Worm (Caenorhabditis elegans): ENCODE data around the gene K02D10.1.

Gene K02D10.1

ce11 chrIII:8772428-8773027, 3.2 kb downstream of the K02D10.1 start:
- TF ChIP-seq ceh-58 (GFP tag; IDR thresholded peaks at IDR 0.05) (no peak), nhr-120 (GFP tag; IDR thresholded peaks at IDR 0.05) (no peak), dpff-1 (tag; optimal IDR thresholded peaks at IDR 0.05) (no peak), nfya-2 (GFP tag; IDR thresholded peaks at IDR 0.05) (no peak), pbrm-1 (GFP tag; IDR thresholded peaks at IDR 0.05) (no peak), ZK185.1 (tag; optimal IDR thresholded peaks at IDR 0.05; ENCODE audit: poor library complexity, severe bottlenecking) (no peak), nhr-80 (tag; optimal IDR thresholded peaks at IDR 0.05) (peak; percentile 57), sea-2 (GFP tag; IDR thresholded peaks at IDR 0.05) (no peak), hsf-1 (GFP tag; IDR thresholded peaks at IDR 0.05) (no peak), F52B5.7 (tag; optimal IDR thresholded peaks at IDR 0.05) (no peak), hmg-20 (GFP tag; IDR thresholded peaks at IDR 0.05) (no peak), ztf-22 (GFP tag; optimal IDR thresholded peaks at IDR 0.05) (no peak), ekl-4 (GFP tag; IDR thresholded peaks at IDR 0.05) (no peak), nfyb-1 (GFP tag; IDR thresholded peaks at IDR 0.05) (no peak), snpc-3.4 (tag; optimal IDR thresholded peaks at IDR 0.05) (no peak), ceh-40 (GFP tag; IDR thresholded peaks at IDR 0.05) (no peak), xnd-1 (tag; optimal IDR thresholded peaks at IDR 0.05) (no peak), cebp-1 (GFP tag; IDR thresholded peaks at IDR 0.05) (peak; percentile 89), cebp-1 (tag; optimal IDR thresholded peaks at IDR 0.05) (peak; percentile 97), hmg-1.2 (GFP tag; IDR thresholded peaks at IDR 0.05) (peak; percentile 36; the same call in 1 of the 2 replicates), dox-1 (GFP tag; IDR thresholded peaks at IDR 0.05) (no peak), nfya-1 (tag; optimal IDR thresholded peaks at IDR 0.05; ENCODE audit: borderline replicate concordance, insufficient read depth) (no peak), F57A8.1 (GFP tag; optimal IDR thresholded peaks at IDR 0.05) (no peak), lin-35 (GFP tag; optimal IDR thresholded peaks at IDR 0.05) (no peak), hlh-26 (GFP tag; conservative IDR thresholded peaks at IDR 0.05) (no peak), sdz-38 (tag; optimal IDR thresholded peaks at IDR 0.05) (no peak), lin-54 (GFP tag; optimal IDR thresholded peaks at IDR 0.05) (no peak), nhr-179 (tag; optimal IDR thresholded peaks at IDR 0.05) (no peak), ztf-28 (GFP tag; IDR thresholded peaks at IDR 0.05) (no peak), attf-5 (GFP tag; optimal IDR thresholded peaks at IDR 0.05) (peak; percentile 2), tbx-9 (tag; optimal IDR thresholded peaks at IDR 0.05; ENCODE audit: borderline replicate concordance) (no peak), lsl-1 (GFP tag; optimal IDR thresholded peaks at IDR 0.05) (no peak), ceh-27 (GFP tag; optimal IDR thresholded peaks at IDR 0.05) (no peak)

DNA sequence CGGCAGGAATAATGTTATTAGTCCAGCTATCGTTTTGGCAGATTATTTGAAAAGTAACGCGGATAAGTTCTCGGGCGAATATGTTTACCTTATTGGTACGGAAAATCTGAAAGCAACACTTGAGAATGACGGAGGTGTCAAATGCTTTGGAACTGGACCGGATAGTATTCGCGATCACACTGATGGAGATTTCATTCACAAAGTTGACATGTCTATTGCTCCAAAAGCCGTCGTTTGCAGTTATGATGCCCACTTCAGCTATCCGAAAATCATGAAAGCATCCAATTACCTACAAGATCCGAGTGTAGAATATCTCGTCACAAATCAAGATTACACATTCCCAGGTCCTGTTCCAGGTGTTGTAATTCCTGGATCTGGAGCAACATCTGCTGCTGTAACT, 4.0 kb downstream of the K02D10.1 start:
- no peak for TF ChIP-seq Y67H2A.10 (GFP tag; conservative IDR thresholded peaks at IDR 0.05)
- TF ChIP-seq hsf-1 (GFP tag; IDR thresholded peaks at IDR 0.05): 0 out of 2 replicates have a peak, but pooled peaks have one; percentile 22
- no peak for TF ChIP-seq B0336.3 (GFP tag; IDR thresholded peaks at IDR 0.05)
- TF ChIP-seq aptf-3 (GFP tag; IDR thresholded peaks at IDR 0.05): no peak
- TF ChIP-seq lin-26 (GFP tag; IDR thresholded peaks at IDR 0.05): no peak
- TF ChIP-seq lin-40 (tag; optimal IDR thresholded peaks at IDR 0.05): no peak
- no peak for TF ChIP-seq rpc-1 (optimal IDR thresholded peaks at IDR 0.05)
- no peak for TF ChIP-seq rpc-1 (tag; optimal IDR thresholded peaks at IDR 0.05)
- no peak for TF ChIP-seq unc-130 (GFP tag; optimal IDR thresholded peaks at IDR 0.05)

Measured in whole organism, young adult.